Fruit fly (Drosophila melanogaster) whole organism, embryonic: ENCODE data around the gene AstCC.
A peak's percentile ranks its signal among the peaks of the same experiment; 100 is the strongest.

Experiments used
- ATbp ChIP-seq: fragments of 200-800 bp; sonication (Bioruptor generic); optimal IDR thresholded peaks from 2 replicates; lab custom pipeline; 2017; ENCODE audit warnings: missing biosample characterization, mild to moderate bottlenecking, missing genetic modification characterization, missing genetic modification reagents
- Abd-B ChIP-seq: fragments of 200-800 bp; sonication (Bioruptor generic); optimal IDR thresholded peaks from 2 replicates; lab custom pipeline; 2018; ENCODE audit warnings: missing biosample characterization, mild to moderate bottlenecking, missing genetic modification characterization, moderate library complexity
- Antp ChIP-seq: fragments of 200-800 bp; sonication (Bioruptor generic); optimal IDR thresholded peaks from 3 replicates; lab custom pipeline; 2016; ENCODE audit warnings: missing biosample characterization, missing genetic modification characterization
- B-H2 ChIP-seq: fragments of 200-800 bp; sonication (Bioruptor generic); optimal IDR thresholded peaks from 2 replicates; lab custom pipeline; 2018; ENCODE audit warnings: missing biosample characterization, mild to moderate bottlenecking, missing genetic modification characterization
- Bgb ChIP-seq: fragments of 200-800 bp; sonication (Bioruptor generic); IDR thresholded peaks from 2 replicates; pipeline ENCODE4 v1.3.6; 2022; ENCODE audit warnings: missing biosample characterization, missing genetic modification characterization; ENCODE audit not compliant: partially characterized antibody
- CG10147 ChIP-seq: fragments of 200-800 bp; sonication (Bioruptor generic); optimal IDR thresholded peaks from 2 replicates; lab custom pipeline; 2019; ENCODE audit warnings: missing biosample characterization, mild to moderate bottlenecking, missing genetic modification characterization, moderate library complexity
- CG10543 ChIP-seq: fragments of 200-800 bp; sonication (Bioruptor generic); optimal IDR thresholded peaks from 3 replicates; lab custom pipeline; 2017; ENCODE audit warnings: missing biosample characterization, mild to moderate bottlenecking, missing genetic modification characterization, moderate library complexity
- CG10565 ChIP-seq: fragments of 200-800 bp; sonication (Bioruptor generic); optimal IDR thresholded peaks from 3 replicates; lab custom pipeline; 2016; ENCODE audit warnings: missing biosample characterization, mild to moderate bottlenecking, missing genetic modification characterization
- CG11695 ChIP-seq: fragments of 200-800 bp; sonication (Bioruptor generic); IDR thresholded peaks from 3 replicates; pipeline ENCODE4 v1.3.6; 2022; ENCODE audit warnings: missing biosample characterization, missing genetic modification characterization
- CG1602 ChIP-seq: fragments of 200-800 bp; sonication (Bioruptor generic); optimal IDR thresholded peaks from 3 replicates; lab custom pipeline; 2016; ENCODE audit warnings: missing biosample characterization, missing genetic modification characterization
- CG1603 ChIP-seq: fragments of 200-800 bp; sonication (Bioruptor generic); optimal IDR thresholded peaks from 2 replicates; lab custom pipeline; 2019; ENCODE audit warnings: missing biosample characterization, mild to moderate bottlenecking, missing genetic modification characterization, moderate library complexity
- CG2199 ChIP-seq: fragments of 200-800 bp; sonication (Bioruptor generic); IDR thresholded peaks from 3 replicates; pipeline ENCODE4 v1.3.6; 2022; ENCODE audit warnings: missing biosample characterization, missing genetic modification characterization
- CG2712 ChIP-seq: fragments of 200-800 bp; optimal IDR thresholded peaks from 3 replicates; lab custom pipeline; 2019; ENCODE audit warnings: missing biosample characterization, mild to moderate bottlenecking, missing genetic modification characterization, moderate library complexity
- CG30431 ChIP-seq: fragments of 200-800 bp; sonication (Bioruptor generic); optimal IDR thresholded peaks from 2 replicates; lab custom pipeline; 2017; ENCODE audit warnings: missing biosample characterization, missing genetic modification characterization
- CG33557 ChIP-seq: fragments of 200-800 bp; sonication (Bioruptor generic); optimal IDR thresholded peaks from 2 replicates; lab custom pipeline; 2019; ENCODE audit warnings: missing biosample characterization, mild to moderate bottlenecking, missing genetic modification characterization, moderate library complexity
- CG3407 ChIP-seq: fragments of 200-800 bp; sonication (Bioruptor generic); optimal IDR thresholded peaks from 2 replicates; lab custom pipeline; 2018; ENCODE audit warnings: missing biosample characterization, mild to moderate bottlenecking, missing genetic modification characterization
- CG5245 ChIP-seq: fragments of 200-800 bp; sonication (Bioruptor generic); optimal IDR thresholded peaks from 3 replicates; lab custom pipeline; 2016; ENCODE audit warnings: missing biosample characterization, missing genetic modification characterization
- CG6854 ChIP-seq: fragments of 200-800 bp; sonication (Bioruptor generic); optimal IDR thresholded peaks from 3 replicates; lab custom pipeline; 2017; ENCODE audit warnings: missing biosample characterization, mild to moderate bottlenecking, missing genetic modification characterization
- CG7928 ChIP-seq: fragments of 200-800 bp; sonication (Bioruptor generic); optimal IDR thresholded peaks from 2 replicates; lab custom pipeline; 2017; ENCODE audit warnings: missing biosample characterization, mild to moderate bottlenecking, missing genetic modification characterization
- CG8281 ChIP-seq: fragments of 200-800 bp; sonication (Bioruptor generic); optimal IDR thresholded peaks from 2 replicates; lab custom pipeline; 2018; ENCODE audit warnings: missing biosample characterization, mild to moderate bottlenecking, missing genetic modification characterization, moderate library complexity
- CrebB ChIP-seq: fragments of 200-800 bp; sonication (Bioruptor generic); optimal IDR thresholded peaks from 3 replicates; lab custom pipeline; 2018; ENCODE audit warnings: missing biosample characterization, mild to moderate bottlenecking, missing genetic modification characterization
- Dbx ChIP-seq: fragments of 200-800 bp; sonication (Bioruptor generic); IDR thresholded peaks from 3 replicates; pipeline ENCODE4 v1.3.6; 2022; ENCODE audit warnings: missing biosample characterization, missing genetic modification characterization
- HLH54F ChIP-seq: fragments of 200-800 bp; sonication (Bioruptor generic); optimal IDR thresholded peaks from 3 replicates; lab custom pipeline; 2016; ENCODE audit warnings: missing biosample characterization, missing genetic modification characterization
- HmgZ ChIP-seq: fragments of 200-800 bp; sonication (Bioruptor generic); optimal IDR thresholded peaks from 2 replicates; lab custom pipeline; 2018; ENCODE audit warnings: missing biosample characterization, mild to moderate bottlenecking, missing genetic modification characterization
- Nf-YC ChIP-seq: fragments of 200-800 bp; optimal IDR thresholded peaks from 3 replicates; lab custom pipeline; 2019; ENCODE audit warnings: missing biosample characterization, mild to moderate bottlenecking, missing genetic modification characterization, moderate library complexity
- Optix ChIP-seq: fragments of 200-800 bp; sonication (Bioruptor generic); IDR thresholded peaks from 3 replicates; pipeline ENCODE4 v1.3.6; 2022; ENCODE audit warnings: missing biosample characterization, missing genetic modification characterization
- Rfx ChIP-seq: fragments of 200-800 bp; sonication (Bioruptor generic); IDR thresholded peaks from 2 replicates; pipeline ENCODE4 v1.3.6; 2022; ENCODE audit warnings: missing biosample characterization, missing genetic modification characterization
- Sry-δ ChIP-seq: fragments of 200-800 bp; sonication (Bioruptor generic); optimal IDR thresholded peaks from 2 replicates; lab custom pipeline; 2016; ENCODE audit warnings: missing biosample characterization, missing genetic modification characterization
- YL-1 ChIP-seq: fragments of 200-800 bp; sonication (Bioruptor generic); optimal IDR thresholded peaks from 3 replicates; lab custom pipeline; 2017; ENCODE audit warnings: missing biosample characterization, mild to moderate bottlenecking, missing genetic modification characterization
- bowl ChIP-seq: fragments of 200-800 bp; sonication (Bioruptor generic); IDR thresholded peaks from 2 replicates; pipeline ENCODE4 v1.3.6; 2022; ENCODE audit warnings: missing biosample characterization, missing genetic modification characterization
- crol ChIP-seq: fragments of 200-800 bp; sonication (Bioruptor generic); IDR thresholded peaks from 2 replicates; pipeline ENCODE4 v1.3.6; 2022; ENCODE audit warnings: missing biosample characterization, missing genetic modification characterization
- dmrt99B ChIP-seq: fragments of 200-800 bp; sonication (Bioruptor generic); optimal IDR thresholded peaks from 2 replicates; lab custom pipeline; 2018; ENCODE audit warnings: missing biosample characterization, mild to moderate bottlenecking, missing genetic modification characterization, moderate library complexity
- emc ChIP-seq: fragments of 200-800 bp; sonication (Bioruptor generic); optimal IDR thresholded peaks from 2 replicates; lab custom pipeline; 2016; ENCODE audit warnings: missing biosample characterization, missing genetic modification characterization
- eve ChIP-seq, 2 experiments: fragments of >200 bp; optimal IDR thresholded peaks; 2 replicates each; lab custom pipeline; 2017; ENCODE audit warnings: missing biosample characterization in 2 of 2, missing genetic modification characterization in 2 of 2
- gsb-n ChIP-seq: fragments of 200-800 bp; sonication (Bioruptor generic); optimal IDR thresholded peaks from 3 replicates; lab custom pipeline; 2018; ENCODE audit warnings: missing biosample characterization, mild to moderate bottlenecking, missing genetic modification characterization
- h ChIP-seq: fragments of >200 bp; optimal IDR thresholded peaks from 2 replicates; lab custom pipeline; 2017
- ham ChIP-seq: fragments of 200-800 bp; sonication (Bioruptor generic); IDR thresholded peaks from 2 replicates; pipeline ENCODE4 v1.3.6; 2022; ENCODE audit warnings: missing biosample characterization, missing genetic modification characterization
- hb ChIP-seq: fragments of 200-800 bp; sonication (Bioruptor generic); IDR thresholded peaks from 3 replicates; pipeline ENCODE4 v1.3.6; 2022; ENCODE audit warnings: missing biosample characterization, missing genetic modification characterization; ENCODE audit not compliant: partially characterized antibody
- her ChIP-seq: fragments of 200-800 bp; sonication (Bioruptor generic); optimal IDR thresholded peaks from 2 replicates; lab custom pipeline; 2016; ENCODE audit warnings: missing biosample characterization, missing genetic modification characterization
- knrl ChIP-seq: fragments of 200-800 bp; sonication (Bioruptor generic); IDR thresholded peaks from 3 replicates; pipeline ENCODE4 v1.3.6; 2022; ENCODE audit warnings: missing biosample characterization, missing genetic modification characterization; ENCODE audit not compliant: partially characterized antibody
- lilli ChIP-seq: fragments of 200-800 bp; sonication (Bioruptor generic); optimal IDR thresholded peaks from 3 replicates; lab custom pipeline; 2016; ENCODE audit warnings: missing biosample characterization, missing genetic modification characterization
- lov ChIP-seq, 2 experiments: fragments of 200-800 bp in 1 of 2; fragments of >200 bp in 1 of 2; sonication (Bioruptor generic) in 1 of 2; IDR thresholded peaks in 1 of 2; optimal IDR thresholded peaks in 1 of 2; 2 replicates in 1 of 2; 3 replicates in 1 of 2; pipeline versions ENCODE4 v1.3.6 to Lab custom; 2017 to 2022; ENCODE audit warnings: missing biosample characterization in 1 of 2, missing genetic modification characterization in 1 of 2
- oc ChIP-seq: fragments of 200-800 bp; sonication (Bioruptor generic); optimal IDR thresholded peaks from 2 replicates; lab custom pipeline; 2018; ENCODE audit warnings: missing biosample characterization, mild to moderate bottlenecking, missing genetic modification characterization, moderate library complexity
- pho ChIP-seq: fragments of 200-800 bp; sonication (Bioruptor generic); optimal IDR thresholded peaks from 2 replicates; lab custom pipeline; 2016; ENCODE audit warnings: missing biosample characterization, missing genetic modification characterization
- pzg ChIP-seq: fragments of 200-800 bp; sonication (Bioruptor generic); optimal IDR thresholded peaks from 3 replicates; lab custom pipeline; 2018; ENCODE audit warnings: missing biosample characterization, mild to moderate bottlenecking, missing genetic modification characterization, moderate library complexity
- sima ChIP-seq: fragments of 200-800 bp; sonication (Bioruptor generic); optimal IDR thresholded peaks from 2 replicates; lab custom pipeline; 2016; ENCODE audit warnings: missing biosample characterization, missing genetic modification characterization
- twi ChIP-seq: fragments of 200-800 bp; optimal IDR thresholded peaks from 2 replicates; lab custom pipeline; 2019; ENCODE audit warnings: missing biosample characterization, mild to moderate bottlenecking, missing genetic modification characterization, moderate library complexity
- vfl ChIP-seq: fragments of 200-800 bp; sonication (Bioruptor generic); optimal IDR thresholded peaks from 2 replicates; lab custom pipeline; 2016; ENCODE audit warnings: missing biosample characterization, missing genetic modification characterization

AstCC gene

DNA sequence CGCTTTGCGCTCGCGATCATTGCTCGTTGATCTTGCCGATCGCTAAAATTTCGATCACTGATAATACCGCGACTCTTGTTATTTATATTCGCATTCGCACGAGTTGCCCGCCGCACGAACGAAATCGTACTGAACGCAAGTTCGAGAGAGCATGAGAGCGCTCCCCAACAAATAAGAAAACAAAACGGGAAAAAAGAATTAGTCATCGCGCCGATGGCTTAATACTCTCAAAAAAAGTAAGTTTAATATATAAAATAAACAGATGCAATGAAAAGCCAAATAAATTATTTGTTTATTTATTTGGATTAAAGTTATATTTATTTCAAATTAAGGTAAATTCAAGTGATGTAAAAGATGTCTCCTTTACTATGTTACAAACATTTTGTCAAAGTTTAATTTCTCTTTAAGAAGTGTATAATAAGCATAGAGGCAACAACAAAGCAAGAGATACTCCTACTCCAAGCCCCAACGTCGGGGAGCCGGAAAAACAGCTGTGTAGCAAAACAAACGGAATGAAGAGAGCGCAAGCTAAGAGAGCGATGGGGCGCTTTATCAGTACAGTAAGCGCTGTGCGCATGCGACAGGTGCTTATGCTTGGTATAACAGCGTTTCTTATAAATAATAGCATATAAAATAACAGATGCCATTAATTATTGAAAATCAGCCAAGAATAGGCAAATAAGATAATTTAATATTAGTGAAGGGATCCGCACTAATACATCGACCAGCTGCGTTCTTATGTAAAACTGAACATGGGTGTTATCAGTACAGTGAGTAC is 27.5 kb downstream of the AstCC start (continued):
- TF ChIP-seq CG6854 (peak; percentile 79), Abd-B (GFP tag; lab: Kevin White, UChicago) (peak; percentile 66), lov (optimal IDR thresholded peaks at IDR 0.05; lab: Kevin White, UChicago) (no peak), lov (GFP tag; IDR thresholded peaks at IDR 0.05; lab: Robert Waterston, UW) (no peak; the same call in 2 of the 3 replicates), Nf-YC (peak; percentile 75), pzg (GFP tag; lab: Kevin White, UChicago) (no peak), bowl (GFP tag; lab: Robert Waterston, UW) (peak; percentile 63; the same call in 1 of the 2 replicates), Antp (GFP tag; lab: Kevin White, UChicago) (no peak), YL-1 (peak; percentile 19), B-H2 (peak; percentile 19), CG30431 (GFP tag; lab: Kevin White, UChicago) (peak; percentile 56), CG11695 (GFP tag; lab: Robert Waterston, UW) (peak; percentile 63), CG8281 (tag; lab: Kevin White, UChicago) (peak; percentile 45), Dbx (GFP tag; lab: Robert Waterston, UW) (no peak), oc (tag; lab: Kevin White, UChicago) (peak; percentile 70), gsb-n (peak; percentile 50), CG10565 (GFP tag; lab: Kevin White, UChicago) (no peak), ham (no peak; the same call in 1 of the 2 replicates), CG2199 (no peak), CG2712 (tag; lab: Kevin White, UChicago) (peak; percentile 84), Optix (peak; percentile 84), Bgb (GFP tag; lab: Robert Waterston, UW) (peak; percentile 56; the same call in 1 of the 2 replicates), h (lab: Kevin White, UChicago) (no peak), CG1603 (peak; percentile 82), twi (peak; percentile 38), emc (no peak), CG33557 (GFP tag; lab: Kevin White, UChicago) (peak; percentile 67), her (peak; percentile 30), eve (GFP tag; optimal IDR thresholded peaks at IDR 0.05; lab: Kevin White, UChicago) (peak in 1 of 2 experiments; percentile 85), vfl (GFP tag; lab: Kevin White, UChicago) (peak; percentile 26), ATbp (GFP tag; lab: Kevin White, UChicago) (peak; percentile 69), CG10147 (GFP tag; lab: Kevin White, UChicago) (peak; percentile 68), knrl (no peak), HmgZ (tag; lab: Kevin White, UChicago) (peak; percentile 57), HLH54F (GFP tag; lab: Kevin White, UChicago) (peak; percentile 63), pho (GFP tag; lab: Kevin White, UChicago) (peak; percentile 48), CG7928 (GFP tag; lab: Kevin White, UChicago) (no peak), Sry-δ (GFP tag; lab: Kevin White, UChicago) (no peak), Rfx (GFP tag; lab: Robert Waterston, UW) (peak; percentile 87), CG5245 (GFP tag; lab: Kevin White, UChicago) (no peak), sima (no peak), CG1602 (GFP tag; lab: Kevin White, UChicago) (peak; percentile 66), lilli (GFP tag; lab: Kevin White, UChicago) (peak; percentile 77), CrebB (tag; lab: Kevin White, UChicago) (peak; percentile 22), CG10543 (GFP tag; lab: Kevin White, UChicago) (peak; percentile 69), crol (GFP tag; lab: Robert Waterston, UW) (peak; percentile 6; the same call in 1 of the 2 replicates), hb (GFP tag; lab: Robert Waterston, UW) (no peak), dmrt99B (tag; lab: Kevin White, UChicago) (peak; percentile 91), CG3407 (GFP tag; lab: Kevin White, UChicago) (peak; percentile 59)
